Fruit fly (Drosophila melanogaster) S2 (cell line): Measurements from ENCODE around the gene p130CAS.
A peak's percentile ranks its signal among the peaks of the same experiment; 100 is the strongest.

Source experiments
- CG8478 ChIP-seq: fragments of >200 bp; optimal IDR thresholded peaks from 2 replicates; lab custom pipeline; 2018
- CTCF ChIP-seq, 2 experiments: fragments of >200 bp; optimal IDR thresholded peaks; 2 replicates each; lab custom pipeline; 2018

Gene p130CAS

DNA sequence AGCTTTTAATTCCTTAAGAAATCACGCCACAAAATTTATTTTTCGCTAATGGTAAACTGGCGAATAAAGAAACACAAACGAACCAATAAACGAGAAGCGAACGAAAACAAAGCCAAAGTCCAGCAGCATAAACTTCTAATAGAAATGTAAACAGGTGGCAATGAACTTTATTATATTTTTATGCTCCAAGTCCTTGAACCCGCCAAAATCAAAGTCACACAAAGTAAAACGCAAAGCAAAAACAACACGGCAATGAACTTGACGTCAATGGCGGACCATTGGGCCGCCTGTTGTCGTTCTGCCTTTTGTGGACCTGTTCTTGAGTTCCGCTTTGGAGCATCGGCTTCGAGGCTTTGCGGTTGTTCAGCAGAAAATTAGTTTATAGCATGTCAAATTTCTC is 17.8 kb upstream of the p130CAS start:
- TF ChIP-seq CG8478 (lab: Kevin White, UChicago) = no peak
- TF ChIP-seq CTCF (optimal IDR thresholded peaks at IDR 0.05; lab: Kevin White, UChicago) = no peak

DNA sequence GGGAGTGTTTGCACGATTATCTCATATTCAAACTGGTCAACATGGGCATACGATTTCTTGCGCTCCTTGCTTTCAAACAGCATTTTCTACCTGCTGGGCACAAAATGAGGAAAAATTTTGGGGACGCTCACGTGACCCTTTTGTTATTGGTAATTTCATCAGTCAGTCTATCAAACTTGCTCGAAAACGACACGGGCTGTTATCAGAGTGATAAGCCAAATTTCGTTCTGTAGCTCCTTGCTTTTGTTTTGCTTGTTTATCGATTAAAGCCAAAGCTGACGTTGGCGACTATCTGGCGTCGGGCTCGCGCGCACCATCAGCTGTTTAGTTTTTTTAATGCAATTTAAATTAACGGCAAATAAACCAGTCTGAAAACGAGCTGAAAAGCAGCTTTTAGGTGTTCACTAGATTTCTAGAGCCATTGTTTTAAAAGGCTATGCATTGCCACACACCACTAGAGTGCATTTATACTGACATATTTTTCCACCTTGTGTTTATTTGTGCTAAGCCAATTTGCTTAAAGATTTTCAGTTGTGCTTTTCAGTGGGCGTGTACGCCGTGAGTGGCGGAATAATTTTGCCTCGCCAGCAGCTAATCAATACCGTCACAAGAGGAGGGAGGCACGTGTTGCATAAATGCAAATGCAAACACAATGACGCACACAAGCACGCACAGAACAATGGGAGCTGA is 15.9 kb upstream of the p130CAS start:
- TF ChIP-seq CTCF (optimal IDR thresholded peaks at IDR 0.05; lab: Kevin White, UChicago) (no peak), CG8478 (lab: Kevin White, UChicago) (no peak)

DNA sequence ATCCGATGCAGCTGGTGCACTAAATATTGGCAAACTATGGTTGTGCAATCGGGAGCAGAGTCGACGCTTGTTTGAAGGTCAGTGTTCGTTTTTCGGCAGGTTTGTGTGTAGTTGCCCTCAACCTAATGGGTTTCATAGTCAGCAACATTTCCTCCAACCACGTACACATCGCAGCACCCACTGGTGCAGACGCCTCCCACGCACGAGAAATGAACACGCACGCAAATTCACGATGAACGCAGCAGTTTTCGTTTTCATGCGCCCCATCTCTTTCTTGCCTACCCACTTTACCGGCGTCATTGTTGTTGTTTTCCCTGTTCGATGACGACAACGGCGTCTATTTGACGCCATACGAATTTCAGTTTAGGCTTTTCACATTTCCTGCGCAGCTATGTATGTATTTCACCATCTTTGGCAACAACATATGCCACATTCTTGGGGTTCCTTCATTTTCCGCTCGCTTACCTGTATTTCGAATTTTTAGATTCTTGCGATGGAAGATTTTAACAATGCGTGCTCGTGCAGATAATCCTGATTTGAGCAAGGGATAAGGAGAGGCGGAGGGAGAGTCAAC is 15.0 kb upstream of the p130CAS start:
- TF ChIP-seq CG8478 (lab: Kevin White, UChicago) (no peak), CTCF (optimal IDR thresholded peaks at IDR 0.05; lab: Kevin White, UChicago) (no peak)

DNA sequence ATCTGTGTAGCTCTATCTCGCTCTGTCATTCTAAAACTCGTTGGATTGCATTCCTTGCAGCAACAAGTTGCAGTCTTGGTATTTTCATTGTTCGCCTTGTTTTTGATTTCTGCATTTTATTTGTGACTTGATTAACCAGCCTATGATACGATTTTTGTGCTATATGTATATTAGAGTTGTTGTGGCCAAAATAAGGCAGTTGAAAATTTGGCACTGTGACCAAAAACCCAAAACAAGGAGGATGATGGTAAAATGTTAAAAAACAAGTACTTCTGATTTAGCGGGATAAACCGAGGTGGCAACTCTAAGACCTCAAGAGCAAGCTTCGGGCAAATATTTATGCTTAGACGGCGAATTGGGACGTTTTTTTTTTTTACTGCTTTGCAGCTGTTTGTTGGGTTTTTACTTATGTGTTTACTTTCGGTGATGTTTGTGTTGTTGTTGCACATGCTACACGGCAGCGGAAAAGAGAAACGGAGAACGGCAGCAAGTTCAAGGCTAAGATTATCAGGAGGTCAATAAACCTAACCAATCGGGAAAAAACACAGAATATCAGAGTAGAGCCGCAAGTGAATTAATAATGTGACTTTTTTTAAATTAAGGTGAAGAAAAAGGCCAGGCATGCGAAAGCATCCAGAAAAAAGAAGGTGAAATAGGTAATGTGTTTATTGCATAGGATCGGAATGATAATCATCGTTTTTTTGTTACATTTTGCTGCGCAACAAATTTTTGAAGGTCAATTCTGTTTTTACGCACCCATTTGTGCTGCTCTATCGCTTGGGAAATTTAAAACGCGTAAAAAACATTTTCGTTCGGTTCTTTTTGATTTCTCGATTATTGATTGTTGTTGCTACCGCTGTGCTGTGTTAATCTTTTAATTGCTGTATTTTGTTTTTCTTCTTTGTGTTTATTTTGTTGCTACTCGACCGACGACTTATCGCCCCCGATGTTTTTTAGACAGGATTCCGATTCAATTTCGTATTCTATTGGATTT is 12.8 kb upstream of the p130CAS start:
- TF ChIP-seq CG8478 (lab: Kevin White, UChicago) = no peak
- no peak for TF ChIP-seq CTCF (optimal IDR thresholded peaks at IDR 0.05; lab: Kevin White, UChicago)

DNA sequence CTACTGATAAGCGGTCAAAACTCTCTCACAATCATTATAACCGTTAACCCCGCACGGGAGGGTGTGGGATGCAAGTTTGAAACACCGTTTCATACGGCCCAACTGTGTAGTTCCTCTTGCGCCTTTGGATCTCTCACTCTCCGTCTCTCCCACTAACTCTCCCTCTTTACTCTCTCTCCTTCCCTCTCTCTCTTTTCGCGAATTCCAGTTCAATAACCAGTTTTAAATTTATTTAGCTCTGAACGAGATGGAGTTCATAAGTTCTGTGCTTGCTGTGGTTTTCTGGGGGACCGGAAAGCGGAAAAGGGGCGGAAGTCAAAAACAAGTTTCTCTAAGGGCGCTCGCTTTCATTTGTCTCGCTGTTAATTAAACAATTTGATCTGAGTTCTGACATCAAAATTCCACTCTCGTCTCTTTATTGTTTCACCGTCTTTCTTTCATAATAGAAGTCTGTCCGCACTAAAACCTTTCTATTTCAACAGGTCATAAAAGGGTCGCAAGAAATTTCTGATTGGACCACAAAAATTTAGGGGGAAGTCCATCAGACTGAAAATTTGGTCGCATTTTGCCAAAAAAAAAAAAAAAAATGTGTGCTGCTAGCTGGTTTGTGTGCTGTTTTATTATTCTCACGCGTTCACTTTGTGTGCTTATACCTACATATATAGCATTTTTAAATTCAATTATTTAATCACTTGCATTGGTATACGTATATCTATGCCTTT is 11.7 kb upstream of the p130CAS start:
- TF ChIP-seq CTCF (optimal IDR thresholded peaks at IDR 0.05; lab: Kevin White, UChicago) = no peak
- TF ChIP-seq CG8478 (lab: Kevin White, UChicago) = no peak

DNA sequence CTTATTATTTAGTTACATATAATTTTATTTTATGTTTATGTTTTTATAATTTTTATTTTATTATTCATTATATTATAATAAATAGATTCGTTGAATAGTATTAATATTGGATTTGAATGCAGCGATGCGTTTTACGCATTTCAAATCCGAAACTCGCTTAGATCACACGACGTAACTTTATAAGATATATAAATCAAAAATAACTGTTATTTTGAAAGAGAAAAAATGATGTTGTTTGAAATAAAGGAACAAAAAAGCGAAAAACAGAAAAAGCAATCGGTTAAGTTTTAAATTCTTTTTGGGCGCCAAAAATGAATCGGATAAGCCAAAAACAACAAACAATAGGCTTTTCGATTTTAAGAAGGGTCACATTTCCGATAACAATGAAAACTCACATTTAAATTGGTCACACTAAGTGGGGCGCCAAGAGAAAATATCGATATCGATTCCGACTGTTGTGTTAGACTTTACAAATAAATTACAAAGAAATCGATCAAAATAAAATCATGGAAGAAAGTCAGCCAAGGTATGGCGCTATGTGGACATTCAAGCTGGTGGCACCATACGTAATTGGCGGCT is 6.6 kb upstream of the p130CAS start, which contains the start of gene CG6845:
Gene CG6845 (plus strand): TSS at position 436 of the 579 bp plus-strand sequence.
- TF ChIP-seq CG8478 (lab: Kevin White, UChicago) (no peak), CTCF (optimal IDR thresholded peaks at IDR 0.05; lab: Kevin White, UChicago) (peak in 1 of 2 experiments; percentile 17)

DNA sequence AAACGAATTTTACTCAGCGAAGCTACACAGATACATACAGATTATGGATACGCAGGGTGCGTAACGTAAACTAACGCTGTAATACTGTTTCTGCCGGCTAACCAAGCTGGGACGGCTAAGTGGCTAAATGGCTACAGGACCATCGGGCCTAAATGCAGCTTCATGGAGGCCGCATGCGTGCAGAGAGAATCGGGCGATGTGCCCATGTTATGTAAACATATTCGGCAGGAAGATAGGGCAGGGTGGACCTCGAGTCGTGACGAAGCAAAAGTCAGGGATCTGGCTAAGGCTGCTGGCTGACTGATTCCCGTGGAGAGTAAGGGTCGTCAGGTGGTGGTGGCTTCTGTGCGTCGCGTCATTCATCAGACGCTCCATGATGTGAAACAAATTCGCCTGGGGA is 986 bp downstream of the p130CAS start:
- no peak for TF ChIP-seq CTCF (optimal IDR thresholded peaks at IDR 0.05; lab: Kevin White, UChicago)
- no peak for TF ChIP-seq CG8478 (lab: Kevin White, UChicago)

DNA sequence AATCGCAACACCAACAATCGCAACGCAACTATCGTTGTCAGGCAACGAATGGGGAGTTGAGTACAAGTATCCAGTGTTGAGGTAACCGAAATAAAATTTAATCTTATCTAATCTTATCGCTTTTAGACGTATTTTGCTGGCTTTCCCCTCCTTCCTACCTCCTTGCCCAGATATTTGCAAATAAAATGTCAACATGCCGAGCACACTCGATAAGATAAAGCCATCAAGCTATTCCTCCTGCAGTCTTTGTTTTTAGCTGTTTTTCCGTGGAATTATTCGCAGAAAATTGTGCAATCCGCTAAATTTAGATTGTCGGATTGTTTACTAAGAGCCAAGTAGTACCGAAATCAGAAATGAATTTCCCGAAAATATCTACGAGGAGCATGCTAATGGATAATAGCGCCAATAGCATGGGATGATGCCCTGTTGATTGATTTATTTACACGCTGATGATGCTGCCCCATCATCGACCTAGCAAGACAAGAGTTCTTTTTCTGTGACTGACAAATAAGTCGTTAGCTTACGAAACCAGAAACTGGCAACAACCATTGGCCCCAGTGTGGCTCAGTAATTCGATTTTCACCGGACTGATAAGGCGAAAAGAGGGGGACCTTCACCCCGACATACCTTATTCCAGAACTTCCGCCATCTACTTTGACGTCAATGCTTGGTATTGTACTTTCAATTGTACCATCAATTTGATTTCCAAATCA is 4.1 kb downstream of the p130CAS start:
- TF ChIP-seq CG8478 (lab: Kevin White, UChicago) (no peak), CTCF (optimal IDR thresholded peaks at IDR 0.05; lab: Kevin White, UChicago) (no peak)

DNA sequence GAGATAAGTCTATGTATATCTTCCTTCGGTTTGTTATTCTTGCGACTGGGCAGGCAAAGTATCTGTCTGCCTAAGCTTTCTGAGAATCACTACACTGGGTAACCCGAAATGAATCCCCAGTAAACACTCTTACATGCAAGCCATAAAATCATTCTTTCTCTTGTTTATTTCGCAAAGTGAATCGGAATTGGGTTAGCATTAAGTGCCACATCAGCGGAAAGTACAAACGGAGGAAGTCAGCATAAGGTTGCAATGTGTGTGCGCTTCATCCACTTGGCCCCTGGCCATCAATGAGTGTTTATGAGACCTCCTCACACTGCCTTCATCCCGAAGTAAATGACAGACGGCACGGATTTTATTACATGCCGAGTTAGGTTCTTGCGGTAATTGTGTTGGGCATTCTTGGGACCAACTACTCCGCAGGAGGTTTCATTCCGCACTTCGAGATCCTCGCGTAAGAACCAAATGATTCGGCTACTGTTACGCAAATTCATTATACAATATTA is 5.0 kb downstream of the p130CAS start:
- no peak for TF ChIP-seq CTCF (optimal IDR thresholded peaks at IDR 0.05; lab: Kevin White, UChicago)
- TF ChIP-seq CG8478 (lab: Kevin White, UChicago) = no peak

DNA sequence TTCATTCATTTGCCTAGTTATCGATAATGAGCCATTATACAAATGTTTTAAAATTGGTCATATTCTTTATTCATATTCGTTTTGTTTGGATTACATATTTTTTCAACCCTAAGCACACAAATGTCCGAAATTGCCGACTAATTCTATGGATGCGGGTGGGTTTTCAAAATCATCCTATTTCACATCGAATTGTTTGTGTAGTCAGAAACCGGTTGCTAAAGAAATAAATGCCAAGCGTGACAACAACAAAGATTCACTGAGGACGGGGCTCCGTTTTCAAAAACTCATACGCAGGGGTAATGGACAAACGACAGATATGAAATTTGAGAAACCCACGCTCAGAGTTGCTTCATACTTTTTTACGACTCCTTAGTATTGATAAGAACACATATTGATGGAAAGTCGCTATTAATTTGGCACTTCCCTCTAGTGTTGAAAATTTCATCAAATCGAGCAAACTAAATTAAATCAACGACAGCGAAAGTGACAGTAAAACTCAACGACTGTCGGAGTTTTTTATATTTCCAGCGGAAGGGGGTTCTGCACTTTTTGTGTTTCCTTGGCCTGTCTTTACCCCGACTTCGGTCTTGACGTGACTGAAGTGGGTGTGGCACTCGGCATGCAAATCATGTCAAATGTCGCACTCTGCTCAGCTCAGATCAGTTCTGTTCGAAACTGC is 6.9 kb downstream of the p130CAS start:
- TF ChIP-seq CG8478 (lab: Kevin White, UChicago) (no peak), CTCF (optimal IDR thresholded peaks at IDR 0.05; lab: Kevin White, UChicago) (peak in 1 of 2 experiments; percentile 12)

DNA sequence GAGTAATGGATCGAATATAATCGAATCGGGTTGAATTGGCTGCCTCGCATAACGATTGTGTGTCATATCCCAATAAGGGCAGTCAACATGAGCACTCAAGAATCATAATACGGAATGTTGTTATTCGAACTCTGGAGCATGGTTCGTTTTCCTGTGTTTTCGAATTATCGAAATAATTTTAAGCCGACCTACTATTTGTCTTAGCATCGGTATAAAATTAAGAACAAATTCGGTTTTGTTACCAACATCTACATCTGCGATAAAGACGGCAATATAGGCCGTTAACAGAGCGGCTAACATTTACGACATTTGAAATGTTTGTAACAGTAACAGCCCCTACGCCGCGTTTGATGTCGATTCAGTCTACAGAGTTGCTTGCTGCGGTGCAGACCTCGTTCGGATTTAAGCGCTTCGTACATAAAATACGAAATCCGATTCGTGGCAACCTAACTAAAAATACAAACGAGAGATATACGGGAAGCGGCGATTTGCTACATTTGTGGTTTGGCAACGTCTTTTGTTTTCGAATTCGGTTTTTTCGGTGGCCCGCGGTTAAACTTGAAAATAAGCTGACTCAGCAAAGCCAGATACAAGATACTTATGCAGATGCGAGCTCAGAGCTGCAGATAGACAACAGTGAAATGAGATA is 7.9 kb downstream of the p130CAS start:
- TF ChIP-seq CTCF (optimal IDR thresholded peaks at IDR 0.05; lab: Kevin White, UChicago) (no peak), CG8478 (lab: Kevin White, UChicago) (no peak)
